Fruit fly (Drosophila melanogaster) whole organism, embryonic: ENCODE measurements around the gene CG32236.
A peak's percentile ranks its signal among the peaks of the same experiment; 100 is the strongest.

ENCODE experiments used
- ATbp ChIP-seq: fragments of 200-800 bp; sonication (Bioruptor generic); optimal IDR thresholded peaks from 2 replicates; lab custom pipeline; 2017; ENCODE audit warnings: missing biosample characterization, mild to moderate bottlenecking, missing genetic modification characterization, missing genetic modification reagents
- Adf1 ChIP-seq: fragments of 200-800 bp; sonication (Bioruptor generic); IDR thresholded peaks from 2 replicates; pipeline ENCODE4 v1.3.6; 2022; ENCODE audit warnings: missing biosample characterization, missing genetic modification characterization
- BEAF-32 ChIP-seq: fragments of 200-800 bp; sonication (Bioruptor generic); optimal IDR thresholded peaks from 3 replicates; lab custom pipeline; 2017; ENCODE audit warnings: missing biosample characterization, missing genetic modification characterization, mild to moderate bottlenecking, moderate library complexity, missing genetic modification reagents
- CG10366 ChIP-seq: fragments of 200-800 bp; sonication (Bioruptor generic); IDR thresholded peaks from 2 replicates; pipeline ENCODE4 v1.3.6; 2022; ENCODE audit warnings: missing biosample characterization, missing genetic modification characterization
- CG10979 ChIP-seq: fragments of 200-800 bp; sonication (Bioruptor generic); optimal IDR thresholded peaks from 2 replicates; lab custom pipeline; 2018; ENCODE audit warnings: missing biosample characterization, mild to moderate bottlenecking, missing genetic modification characterization, moderate library complexity
- CG11398 ChIP-seq: fragments of 200-800 bp; sonication (Bioruptor generic); optimal IDR thresholded peaks from 2 replicates; lab custom pipeline; 2016; ENCODE audit warnings: missing biosample characterization, missing genetic modification characterization
- CG11504 ChIP-seq: fragments of 200-800 bp; sonication (Bioruptor generic); optimal IDR thresholded peaks from 3 replicates; lab custom pipeline; 2019; ENCODE audit warnings: missing biosample characterization, mild to moderate bottlenecking, missing genetic modification characterization, moderate library complexity
- CG11560 ChIP-seq: fragments of 200-800 bp; sonication (Bioruptor generic); IDR thresholded peaks from 3 replicates; pipeline ENCODE4 v1.3.6; 2022; ENCODE audit warnings: missing biosample characterization, missing genetic modification characterization
- CG11723 ChIP-seq: fragments of 200-800 bp; sonication (Bioruptor generic); optimal IDR thresholded peaks from 2 replicates; lab custom pipeline; 2017; ENCODE audit warnings: missing biosample characterization, mild to moderate bottlenecking, missing genetic modification characterization
- CG12071 ChIP-seq: fragments of 200-800 bp; sonication (Bioruptor generic); optimal IDR thresholded peaks from 3 replicates; lab custom pipeline; 2018; ENCODE audit warnings: missing biosample characterization, mild to moderate bottlenecking, missing genetic modification characterization
- CG13624 ChIP-seq: fragments of 200-800 bp; sonication (Bioruptor generic); optimal IDR thresholded peaks from 2 replicates; lab custom pipeline; 2016; ENCODE audit warnings: missing biosample characterization, missing genetic modification characterization
- CG14050 ChIP-seq: fragments of 200-800 bp; sonication (Bioruptor generic); IDR thresholded peaks from 3 replicates; pipeline ENCODE4 v1.3.6; 2022; ENCODE audit warnings: missing biosample characterization, missing genetic modification characterization
- CG14965 ChIP-seq: fragments of 200-800 bp; sonication (Bioruptor generic); optimal IDR thresholded peaks from 2 replicates; lab custom pipeline; 2016; ENCODE audit warnings: missing biosample characterization, missing genetic modification characterization, borderline replicate concordance
- CG1602 ChIP-seq: fragments of 200-800 bp; sonication (Bioruptor generic); optimal IDR thresholded peaks from 3 replicates; lab custom pipeline; 2016; ENCODE audit warnings: missing biosample characterization, missing genetic modification characterization
- CG17829 ChIP-seq: fragments of 200-800 bp; optimal IDR thresholded peaks from 2 replicates; lab custom pipeline; 2019; ENCODE audit warnings: missing biosample characterization, mild to moderate bottlenecking, missing genetic modification characterization, moderate library complexity
- CG2120 ChIP-seq: fragments of 200-800 bp; sonication (Bioruptor generic); optimal IDR thresholded peaks from 3 replicates; lab custom pipeline; 2016; ENCODE audit warnings: missing biosample characterization, missing genetic modification characterization
- CG2129 ChIP-seq: fragments of 200-800 bp; sonication (Bioruptor generic); IDR thresholded peaks from 2 replicates; pipeline ENCODE4 v1.3.6; 2022; ENCODE audit warnings: missing biosample characterization, missing genetic modification characterization; ENCODE audit not compliant: partially characterized antibody
- CG3065 ChIP-seq: fragments of 200-800 bp; sonication (Bioruptor generic); optimal IDR thresholded peaks from 2 replicates; lab custom pipeline; 2016; ENCODE audit warnings: missing biosample characterization, missing genetic modification characterization
- CG32767 ChIP-seq: fragments of 200-800 bp; sonication (Bioruptor generic); IDR thresholded peaks from 2 replicates; pipeline ENCODE4 v1.3.6; 2022; ENCODE audit warnings: missing biosample characterization, missing genetic modification characterization
- CG43689 ChIP-seq: fragments of 200-800 bp; sonication (Bioruptor generic); IDR thresholded peaks from 2 replicates; pipeline ENCODE4 v1.3.6; 2022; ENCODE audit warnings: missing biosample characterization, missing genetic modification characterization
- CG6689 ChIP-seq: fragments of 200-800 bp; sonication (Bioruptor generic); IDR thresholded peaks from 2 replicates; pipeline ENCODE4 v1.3.6; 2022; ENCODE audit warnings: missing biosample characterization, missing genetic modification characterization
- CG7987 ChIP-seq: fragments of 200-800 bp; sonication (Bioruptor generic); optimal IDR thresholded peaks from 2 replicates; lab custom pipeline; 2018; ENCODE audit warnings: missing biosample characterization, mild to moderate bottlenecking, missing genetic modification characterization, moderate library complexity
- CG8290 ChIP-seq, 3 experiments: fragments of 200-800 bp; sonication (Bioruptor generic); optimal IDR thresholded peaks; 2 replicates each; lab custom pipeline; 2016 to 2019; ENCODE audit warnings: missing biosample characterization in 3 of 3, missing genetic modification characterization in 3 of 3, mild to moderate bottlenecking in 2 of 3, moderate library complexity in 1 of 3
- CG9609 ChIP-seq: fragments of 200-800 bp; sonication (Bioruptor generic); optimal IDR thresholded peaks from 3 replicates; lab custom pipeline; 2016; ENCODE audit warnings: missing biosample characterization, missing genetic modification characterization
- Chrac-16 ChIP-seq: fragments of 200-800 bp; sonication (Bioruptor generic); optimal IDR thresholded peaks from 3 replicates; lab custom pipeline; 2016; ENCODE audit warnings: missing biosample characterization, missing genetic modification characterization
- CrebB ChIP-seq: fragments of 200-800 bp; sonication (Bioruptor generic); optimal IDR thresholded peaks from 3 replicates; lab custom pipeline; 2018; ENCODE audit warnings: missing biosample characterization, mild to moderate bottlenecking, missing genetic modification characterization
- E2f1 ChIP-seq: fragments of 200-800 bp; sonication (Bioruptor generic); IDR thresholded peaks from 2 replicates; pipeline ENCODE4 v1.3.6; 2022; ENCODE audit warnings: missing biosample characterization, missing genetic modification characterization
- GATAe ChIP-seq: fragments of 200-800 bp; sonication (Bioruptor generic); conservative IDR thresholded peaks from 2 replicates; pipeline ENCODE4 v1.3.6; 2022; ENCODE audit warnings: missing biosample characterization, missing genetic modification characterization
- Gug ChIP-seq: fragments of 200-800 bp; sonication (Bioruptor generic); IDR thresholded peaks from 4 replicates; pipeline ENCODE4 v1.3.6; 2022; ENCODE audit warnings: missing biosample characterization, missing genetic modification characterization
- HmgZ ChIP-seq: fragments of 200-800 bp; sonication (Bioruptor generic); optimal IDR thresholded peaks from 2 replicates; lab custom pipeline; 2018; ENCODE audit warnings: missing biosample characterization, mild to moderate bottlenecking, missing genetic modification characterization
- Neu2 ChIP-seq: fragments of 200-800 bp; sonication (Bioruptor generic); optimal IDR thresholded peaks from 3 replicates; lab custom pipeline; 2016; ENCODE audit warnings: missing biosample characterization, missing genetic modification characterization, borderline replicate concordance
- Nf-YC ChIP-seq: fragments of 200-800 bp; optimal IDR thresholded peaks from 3 replicates; lab custom pipeline; 2019; ENCODE audit warnings: missing biosample characterization, mild to moderate bottlenecking, missing genetic modification characterization, moderate library complexity
- Poxn ChIP-seq: fragments of 200-800 bp; sonication (Bioruptor generic); IDR thresholded peaks from 2 replicates; pipeline ENCODE4 v1.3.6; 2022; ENCODE audit warnings: missing biosample characterization, missing genetic modification characterization
- Rx ChIP-seq: fragments of 200-800 bp; sonication (Bioruptor generic); IDR thresholded peaks from 2 replicates; pipeline ENCODE4 v1.3.6; 2022; ENCODE audit warnings: missing biosample characterization, missing genetic modification characterization
- ato ChIP-seq: fragments of 200-800 bp; sonication (Bioruptor generic); IDR thresholded peaks from 2 replicates; pipeline ENCODE4 v1.3.6; 2022; ENCODE audit warnings: missing biosample characterization, missing genetic modification characterization; ENCODE audit not compliant: partially characterized antibody
- bcd ChIP-seq: fragments of 200-800 bp; sonication (Bioruptor generic); optimal IDR thresholded peaks from 2 replicates; lab custom pipeline; 2017; ENCODE audit warnings: missing biosample characterization, mild to moderate bottlenecking, missing genetic modification characterization
- cg ChIP-seq: fragments of 200-800 bp; sonication (Bioruptor generic); optimal IDR thresholded peaks from 3 replicates; lab custom pipeline; 2019; ENCODE audit warnings: missing biosample characterization, mild to moderate bottlenecking, missing genetic modification characterization, moderate library complexity
- chinmo ChIP-seq: fragments of 200-800 bp; sonication (Bioruptor generic); IDR thresholded peaks from 4 replicates; pipeline ENCODE4 v1.3.6; 2022; ENCODE audit warnings: missing biosample characterization, missing genetic modification characterization; ENCODE audit not compliant: partially characterized antibody
- corto ChIP-seq: fragments of 200-800 bp; sonication (Bioruptor generic); optimal IDR thresholded peaks from 2 replicates; lab custom pipeline; 2016; ENCODE audit warnings: missing biosample characterization, mild to moderate bottlenecking, missing genetic modification characterization, moderate library complexity
- disco-r ChIP-seq: fragments of 200-800 bp; sonication (Bioruptor generic); optimal IDR thresholded peaks from 2 replicates; lab custom pipeline; 2016; ENCODE audit warnings: missing biosample characterization, missing genetic modification characterization
- fru ChIP-seq: fragments of >200 bp; optimal IDR thresholded peaks from 2 replicates; lab custom pipeline; 2017
- grn ChIP-seq: fragments of 200-800 bp; sonication (Bioruptor generic); optimal IDR thresholded peaks from 3 replicates; lab custom pipeline; 2017; ENCODE audit warnings: missing biosample characterization, missing genetic modification characterization
- hb ChIP-seq: fragments of 200-800 bp; sonication (Bioruptor generic); IDR thresholded peaks from 3 replicates; pipeline ENCODE4 v1.3.6; 2022; ENCODE audit warnings: missing biosample characterization, missing genetic modification characterization; ENCODE audit not compliant: partially characterized antibody
- her ChIP-seq: fragments of 200-800 bp; sonication (Bioruptor generic); optimal IDR thresholded peaks from 2 replicates; lab custom pipeline; 2016; ENCODE audit warnings: missing biosample characterization, missing genetic modification characterization
- ind ChIP-seq: fragments of 200-800 bp; sonication (Bioruptor generic); optimal IDR thresholded peaks from 3 replicates; lab custom pipeline; 2016; ENCODE audit warnings: missing biosample characterization, missing genetic modification characterization
- kni ChIP-seq: fragments of 200-800 bp; sonication (Bioruptor generic); optimal IDR thresholded peaks from 3 replicates; lab custom pipeline; 2017; ENCODE audit warnings: mild to moderate bottlenecking, missing biosample characterization, missing genetic modification reagents, missing genetic modification characterization
- lilli ChIP-seq: fragments of 200-800 bp; sonication (Bioruptor generic); optimal IDR thresholded peaks from 3 replicates; lab custom pipeline; 2016; ENCODE audit warnings: missing biosample characterization, missing genetic modification characterization
- pan ChIP-seq, 4 experiments: fragments of >200 bp in 3 of 4; fragments of 200-800 bp in 1 of 4; sonication (Bioruptor generic) in 1 of 4; optimal IDR thresholded peaks in 3 of 4; IDR thresholded peaks in 1 of 4; 2 replicates each; pipeline versions ENCODE4 v1.3.6 to Lab custom; 2017 to 2022; ENCODE audit warnings: missing biosample characterization in 2 of 4, missing genetic modification characterization in 2 of 4, mixed read lengths in 1 of 4
- psq ChIP-seq: fragments of 200-800 bp; sonication (Bioruptor generic); optimal IDR thresholded peaks from 2 replicates; lab custom pipeline; 2017; ENCODE audit warnings: missing biosample characterization, missing genetic modification characterization

The CG32236 gene

dm6 chr3L:4698032-4698431, 30.8 kb upstream of the CG32236 start (continued):
- peak; percentile 71 for TF ChIP-seq Gug (GFP tag; lab: Robert Waterston, UW)
- TF ChIP-seq corto (GFP tag; lab: Kevin White, UChicago): no peak
- no peak for TF ChIP-seq cg (GFP tag; lab: Kevin White, UChicago)
- TF ChIP-seq HmgZ: peak; percentile 76
- 0 out of 2 replicates have a peak, but pooled peaks have one; percentile 41 for TF ChIP-seq Adf1
- peak; percentile 88 for TF ChIP-seq ind
- TF ChIP-seq her (GFP tag; lab: Kevin White, UChicago): peak; percentile 86
- no peak for TF ChIP-seq hb (GFP tag; lab: Robert Waterston, UW)
- peak; percentile 87 for TF ChIP-seq CG13624
- TF ChIP-seq CG11560 (tag; lab: Robert Waterston, UW): 0 out of 3 replicates have a peak, but pooled peaks have one; percentile 36
- peak; percentile 73 for TF ChIP-seq ATbp (GFP tag; lab: Kevin White, UChicago)
- TF ChIP-seq CG11398 (GFP tag; lab: Kevin White, UChicago): peak; percentile 80
- no peak for TF ChIP-seq CG2129 (GFP tag; lab: Robert Waterston, UW)
- TF ChIP-seq Poxn (GFP tag; lab: Robert Waterston, UW): no peak
- peak; percentile 29 for TF ChIP-seq CG3065 (GFP tag; lab: Kevin White, UChicago)
- peak; percentile 72 for TF ChIP-seq CG17829
- TF ChIP-seq Neu2 (GFP tag; lab: Kevin White, UChicago): no peak
- TF ChIP-seq CG14965 (GFP tag; lab: Kevin White, UChicago): peak; percentile 11
- TF ChIP-seq GATAe (GFP tag; lab: Robert Waterston, UW): no peak
- TF ChIP-seq BEAF-32 (GFP tag; lab: Kevin White, UChicago): no peak
- TF ChIP-seq disco-r (GFP tag; lab: Kevin White, UChicago): peak; percentile 68
- TF ChIP-seq CG10979 (tag; lab: Kevin White, UChicago): peak; percentile 78
- TF ChIP-seq CrebB (tag; lab: Kevin White, UChicago): peak; percentile 79
- TF ChIP-seq psq: peak; percentile 21
- TF ChIP-seq grn: no peak
- TF ChIP-seq Nf-YC (tag; lab: Kevin White, UChicago): peak; percentile 52
- peak; percentile 84 for TF ChIP-seq CG9609
- TF ChIP-seq CG10366: peak; percentile 82
- TF ChIP-seq CG2120 (GFP tag; lab: Kevin White, UChicago): peak; percentile 83
- no peak for TF ChIP-seq fru
- peak; percentile 80 for TF ChIP-seq bcd
- no peak for TF ChIP-seq ato (GFP tag; lab: Robert Waterston, UW)
- peak; percentile 77 for TF ChIP-seq CG11723 (GFP tag; lab: Kevin White, UChicago)
- peak; percentile 83 for TF ChIP-seq E2f1 (GFP tag; lab: Robert Waterston, UW)
- no peak for TF ChIP-seq pan (optimal IDR thresholded peaks at IDR 0.05; lab: Kevin White, UChicago)
- peak in 1 of 2 experiments; percentile 87 for TF ChIP-seq pan (GFP tag; optimal IDR thresholded peaks at IDR 0.05 in 1 of 2, IDR thresholded peaks at IDR 0.05 in 1 of 2)
- peak; percentile 81 for TF ChIP-seq Rx
- TF ChIP-seq CG6689 (GFP tag; lab: Robert Waterston, UW): peak; percentile 82
- peak; percentile 71 for TF ChIP-seq CG32767
- peak; percentile 90 for TF ChIP-seq CG12071 (GFP tag; lab: Kevin White, UChicago)
- TF ChIP-seq CG7987 (GFP tag; lab: Kevin White, UChicago): peak; percentile 64
- TF ChIP-seq CG43689 (GFP tag; lab: Robert Waterston, UW): peak; percentile 83
- peak; percentile 81 for TF ChIP-seq CG14050 (GFP tag; lab: Robert Waterston, UW)
- TF ChIP-seq CG11504 (tag; lab: Kevin White, UChicago): peak; percentile 89
- 0 out of 4 replicates have a peak, but pooled peaks have one; percentile 31 for TF ChIP-seq chinmo (GFP tag; lab: Robert Waterston, UW)
- TF ChIP-seq kni (GFP tag; lab: Kevin White, UChicago): peak; percentile 6
- TF ChIP-seq CG8290 (GFP tag; optimal IDR thresholded peaks at IDR 0.05; lab: Kevin White, UChicago): peak; percentile 30
- peak in 1 of 2 experiments; percentile 94 for TF ChIP-seq CG8290 (tag; optimal IDR thresholded peaks at IDR 0.05; lab: Kevin White, UChicago)
- TF ChIP-seq CG1602 (GFP tag; lab: Kevin White, UChicago): peak; percentile 75
- TF ChIP-seq lilli: peak; percentile 87
- peak; percentile 73 for TF ChIP-seq Chrac-16 (GFP tag; lab: Kevin White, UChicago)
